Fruit fly (Drosophila melanogaster): ENCODE measurements around the gene Ubc2.
A peak's percentile ranks its signal among the peaks of the same experiment; 100 is the strongest.

Gene Ubc2

dm6 chr2L:10751879-10752620 lies 15.8 kb downstream of the Ubc2 start (continued):
- peak; percentile 60 for TF ChIP-seq H2.0 (GFP tag; IDR thresholded peaks at IDR 0.05)
- no peak for TF ChIP-seq sisA (GFP tag; IDR thresholded peaks at IDR 0.05)
- TF ChIP-seq CG16863 (GFP tag; optimal IDR thresholded peaks at IDR 0.05) = peak; percentile 92
- peak; percentile 99 for TF ChIP-seq sens (GFP tag)
- peak; percentile 97 for TF ChIP-seq CG1792 (GFP tag; optimal IDR thresholded peaks at IDR 0.05)
- peak; percentile 78 for TF ChIP-seq CG8281 (tag; optimal IDR thresholded peaks at IDR 0.05)
- peak in 1 of 2 experiments; percentile 32 for TF ChIP-seq insv (GFP tag; optimal IDR thresholded peaks at IDR 0.05)
- peak; percentile 76; the same call in 1 of the 2 replicates for TF ChIP-seq ro (GFP tag; IDR thresholded peaks at IDR 0.05)
- TF ChIP-seq cg (GFP tag; optimal IDR thresholded peaks at IDR 0.05) = peak; percentile 45
- peak; percentile 58 for TF ChIP-seq dm (GFP tag; optimal IDR thresholded peaks at IDR 0.05)
- TF ChIP-seq hkb (optimal IDR thresholded peaks at IDR 0.05) = no peak
- TF ChIP-seq hkb (GFP tag; IDR thresholded peaks at IDR 0.05) = peak; percentile 71
- TF ChIP-seq CG7839 (tag; optimal IDR thresholded peaks at IDR 0.05) = peak; percentile 65
- no peak for TF ChIP-seq C15 (GFP tag; IDR thresholded peaks at IDR 0.05)
- peak; percentile 86 for TF ChIP-seq sob (GFP tag; IDR thresholded peaks at IDR 0.05)
- TF ChIP-seq Ada2b (GFP tag; IDR thresholded peaks at IDR 0.05) = peak; percentile 69; the same call in 1 of the 2 replicates
- no peak for TF ChIP-seq Scr (GFP tag; IDR thresholded peaks at IDR 0.05; ENCODE audit: partially characterized antibody)
- peak; percentile 92 for TF ChIP-seq gce (GFP tag; IDR thresholded peaks at IDR 0.05)
- peak; percentile 71 for TF ChIP-seq croc (GFP tag; conservative IDR thresholded peaks at IDR 0.05)
- peak in 1 of 2 experiments; percentile 25 for TF ChIP-seq Hr78 (GFP tag; optimal IDR thresholded peaks at IDR 0.05)
- TF ChIP-seq bab2 (GFP tag; optimal IDR thresholded peaks at IDR 0.05) = peak; percentile 98
- no peak for TF ChIP-seq Hmx (GFP tag; optimal IDR thresholded peaks at IDR 0.05)
- TF ChIP-seq CG15601 (tag; optimal IDR thresholded peaks at IDR 0.05) = peak; percentile 95
- peak; percentile 93 for TF ChIP-seq CG7745 (tag; optimal IDR thresholded peaks at IDR 0.05)
- TF ChIP-seq Adf1 (GFP tag; IDR thresholded peaks at IDR 0.05) = no peak
- TF ChIP-seq sna (GFP tag; IDR thresholded peaks at IDR 0.05; ENCODE audit: partially characterized antibody) = no peak
- TF ChIP-seq sim (GFP tag; IDR thresholded peaks at IDR 0.05) = peak; percentile 82
- TF ChIP-seq CG11723 (GFP tag; optimal IDR thresholded peaks at IDR 0.05) = peak; percentile 91
- peak; percentile 56 for TF ChIP-seq nmo (GFP tag; optimal IDR thresholded peaks at IDR 0.05)
- no peak for TF ChIP-seq nerfin-2 (GFP tag; IDR thresholded peaks at IDR 0.05; ENCODE audit: partially characterized antibody)
- TF ChIP-seq Asciz (GFP tag; optimal IDR thresholded peaks at IDR 0.05) = peak; percentile 93
- peak; percentile 87 for TF ChIP-seq Atf-2 (GFP tag; optimal IDR thresholded peaks at IDR 0.05)
- TF ChIP-seq tna (GFP tag; IDR thresholded peaks at IDR 0.05; ENCODE audit: partially characterized antibody) = no peak
- peak; percentile 90 for TF ChIP-seq CG8359 (GFP tag; optimal IDR thresholded peaks at IDR 0.05; ENCODE audit: borderline replicate concordance)
- peak; percentile 78 for TF ChIP-seq CG11504 (tag; optimal IDR thresholded peaks at IDR 0.05)
- peak; percentile 95 for TF ChIP-seq CG10209 (GFP tag; optimal IDR thresholded peaks at IDR 0.05)
- TF ChIP-seq Dad (GFP tag; optimal IDR thresholded peaks at IDR 0.05) = peak; percentile 84
- peak; percentile 84 for TF ChIP-seq unpg (GFP tag; optimal IDR thresholded peaks at IDR 0.05)
- no peak for TF ChIP-seq Gsc (GFP tag; IDR thresholded peaks at IDR 0.05)
- TF ChIP-seq CoRest (tag; optimal IDR thresholded peaks at IDR 0.05) = peak; percentile 89
- peak; percentile 64 for TF ChIP-seq CG12659 (GFP tag; optimal IDR thresholded peaks at IDR 0.05)
- peak; percentile 53 for TF ChIP-seq CG4617 (GFP tag; optimal IDR thresholded peaks at IDR 0.05; ENCODE audit: borderline replicate concordance)
- peak; percentile 88 for TF ChIP-seq CG14965 (GFP tag; optimal IDR thresholded peaks at IDR 0.05; ENCODE audit: borderline replicate concordance)
- TF ChIP-seq CG3163 (GFP tag; optimal IDR thresholded peaks at IDR 0.05) = peak; percentile 72

Data from whole organism, embryonic.